Fruit fly (Drosophila melanogaster) whole organism, prepupa: ENCODE results near the gene CG15571.

Source experiments
- Blimp-1 ChIP-seq: fragments of 200-800 bp; sonication (Bioruptor generic); optimal IDR thresholded peaks from 3 replicates; lab custom pipeline; 2017; ENCODE audit warnings: missing biosample characterization, missing genetic modification characterization, mild to moderate bottlenecking, moderate library complexity, missing genetic modification reagents
- CG10631 ChIP-seq: fragments of 200-800 bp; sonication (Bioruptor generic); optimal IDR thresholded peaks from 2 replicates; lab custom pipeline; 2016; ENCODE audit warnings: missing biosample characterization, missing genetic modification characterization
- CG10669 ChIP-seq: fragments of 200-800 bp; sonication (Bioruptor generic); optimal IDR thresholded peaks from 3 replicates; lab custom pipeline; 2018; ENCODE audit warnings: missing biosample characterization, mild to moderate bottlenecking, missing genetic modification characterization, moderate library complexity
- CG11294 ChIP-seq: fragments of 200-800 bp; sonication (Bioruptor generic); IDR thresholded peaks from 2 replicates; pipeline ENCODE4 v1.3.6; 2022; ENCODE audit warnings: missing biosample characterization, missing genetic modification characterization
- CG11762 ChIP-seq: fragments of 200-800 bp; sonication (Bioruptor generic); optimal IDR thresholded peaks from 3 replicates; lab custom pipeline; 2016; ENCODE audit warnings: missing biosample characterization, missing genetic modification characterization; ENCODE audit not compliant: insufficient read depth
- CG15336 ChIP-seq: fragments of 200-800 bp; sonication (Bioruptor generic); IDR thresholded peaks from 2 replicates; pipeline ENCODE4 v1.3.6; 2022; ENCODE audit warnings: missing biosample characterization, missing genetic modification characterization
- CG16779 ChIP-seq: fragments of 200-800 bp; sonication (Bioruptor generic); optimal IDR thresholded peaks from 3 replicates; lab custom pipeline; 2017; ENCODE audit warnings: missing biosample characterization, mild to moderate bottlenecking, missing genetic modification characterization
- CG3032 ChIP-seq: fragments of 200-800 bp; optimal IDR thresholded peaks from 2 replicates; lab custom pipeline; 2019; ENCODE audit warnings: missing biosample characterization, mild to moderate bottlenecking, missing genetic modification characterization, moderate library complexity
- CG31627 ChIP-seq: fragments of 200-800 bp; sonication (Bioruptor generic); optimal IDR thresholded peaks from 3 replicates; lab custom pipeline; 2016; ENCODE audit warnings: missing biosample characterization, missing genetic modification characterization
- CG34406 ChIP-seq: fragments of 200-800 bp; sonication (Bioruptor generic); optimal IDR thresholded peaks from 3 replicates; lab custom pipeline; 2016; ENCODE audit warnings: missing biosample characterization, missing genetic modification characterization
- CG3919 ChIP-seq: fragments of 200-800 bp; sonication (Bioruptor generic); optimal IDR thresholded peaks from 3 replicates; lab custom pipeline; 2016; ENCODE audit warnings: missing biosample characterization, missing genetic modification characterization
- CG4318 ChIP-seq: fragments of 200-800 bp; sonication (Bioruptor generic); optimal IDR thresholded peaks from 3 replicates; lab custom pipeline; 2017; ENCODE audit warnings: missing biosample characterization, mild to moderate bottlenecking, missing genetic modification characterization
- CG6276 ChIP-seq: fragments of 200-800 bp; sonication (Bioruptor generic); optimal IDR thresholded peaks from 2 replicates; lab custom pipeline; 2017; ENCODE audit warnings: missing biosample characterization, mild to moderate bottlenecking, missing genetic modification characterization
- CG6792 ChIP-seq: fragments of 200-800 bp; sonication (Bioruptor generic); optimal IDR thresholded peaks from 3 replicates; lab custom pipeline; 2016; ENCODE audit warnings: missing biosample characterization, missing genetic modification characterization
- CG6808 ChIP-seq: fragments of 200-800 bp; sonication (Bioruptor generic); optimal IDR thresholded peaks from 3 replicates; lab custom pipeline; 2017; ENCODE audit warnings: missing biosample characterization, missing genetic modification characterization, mild to moderate bottlenecking, moderate library complexity, missing genetic modification reagents
- CG6854 ChIP-seq: fragments of 200-800 bp; sonication (Bioruptor generic); optimal IDR thresholded peaks from 2 replicates; lab custom pipeline; 2017; ENCODE audit warnings: missing biosample characterization, mild to moderate bottlenecking, missing genetic modification characterization
- CG7368 ChIP-seq: fragments of 200-800 bp; sonication (Bioruptor generic); optimal IDR thresholded peaks from 3 replicates; lab custom pipeline; 2016; ENCODE audit warnings: missing biosample characterization, missing genetic modification characterization
- CG8119 ChIP-seq: fragments of 200-800 bp; sonication (Bioruptor generic); IDR thresholded peaks from 3 replicates; pipeline ENCODE4 v1.3.6; 2022; ENCODE audit warnings: missing biosample characterization, missing genetic modification characterization
- CG8319 ChIP-seq: fragments of 200-800 bp; sonication (Bioruptor generic); optimal IDR thresholded peaks from 3 replicates; lab custom pipeline; 2016; ENCODE audit warnings: missing biosample characterization, missing genetic modification characterization
- CG9139 ChIP-seq: fragments of 200-800 bp; sonication (Bioruptor generic); optimal IDR thresholded peaks from 3 replicates; lab custom pipeline; 2017; ENCODE audit warnings: missing biosample characterization, mild to moderate bottlenecking, missing genetic modification characterization
- Eip78C ChIP-seq: fragments of 200-800 bp; sonication (Bioruptor generic); peaks from one replicate; lab custom pipeline; 2016; ENCODE audit warnings: missing biosample characterization, missing genetic modification characterization
- Ets21C ChIP-seq: fragments of 200-800 bp; sonication (Bioruptor generic); optimal IDR thresholded peaks from 3 replicates; lab custom pipeline; 2016; ENCODE audit warnings: missing biosample characterization, missing genetic modification characterization
- Ets96B ChIP-seq: fragments of 200-800 bp; optimal IDR thresholded peaks from 2 replicates; lab custom pipeline; 2019; ENCODE audit warnings: missing biosample characterization, mild to moderate bottlenecking, missing genetic modification characterization, moderate library complexity
- Gug ChIP-seq: fragments of 200-800 bp; sonication (Bioruptor generic); IDR thresholded peaks from 2 replicates; pipeline ENCODE4 v1.3.6; 2022; ENCODE audit warnings: missing biosample characterization, missing genetic modification characterization
- Hr4 ChIP-seq: fragments of 200-800 bp; sonication (Bioruptor generic); optimal IDR thresholded peaks from 3 replicates; lab custom pipeline; 2016; ENCODE audit warnings: missing biosample characterization, missing genetic modification characterization
- Lpt ChIP-seq: fragments of 200-800 bp; sonication (Bioruptor generic); optimal IDR thresholded peaks from 3 replicates; lab custom pipeline; 2016; ENCODE audit warnings: missing biosample characterization, missing genetic modification characterization
- Sox102F ChIP-seq: fragments of 200-800 bp; sonication (Bioruptor generic); optimal IDR thresholded peaks from 2 replicates; lab custom pipeline; 2016; ENCODE audit warnings: missing biosample characterization, mild to moderate bottlenecking, missing genetic modification characterization
- Sox14 ChIP-seq: fragments of 200-800 bp; sonication (Bioruptor generic); optimal IDR thresholded peaks from 3 replicates; lab custom pipeline; 2016; ENCODE audit warnings: missing biosample characterization, missing genetic modification characterization
- Sox15 ChIP-seq: fragments of 200-800 bp; sonication (Bioruptor generic); optimal IDR thresholded peaks from 3 replicates; lab custom pipeline; 2016; ENCODE audit warnings: missing biosample characterization, missing genetic modification characterization
- achi ChIP-seq: fragments of 200-800 bp; sonication (Bioruptor generic); optimal IDR thresholded peaks from 3 replicates; lab custom pipeline; 2016; ENCODE audit warnings: missing biosample characterization, missing genetic modification characterization
- acj6 ChIP-seq: fragments of 200-800 bp; sonication (Bioruptor generic); optimal IDR thresholded peaks from 3 replicates; lab custom pipeline; 2016; ENCODE audit warnings: missing biosample characterization, missing genetic modification characterization
- cyc ChIP-seq: fragments of 200-800 bp; sonication (Bioruptor generic); optimal IDR thresholded peaks from 3 replicates; lab custom pipeline; 2016; ENCODE audit warnings: missing biosample characterization, missing genetic modification characterization
- dac ChIP-seq: fragments of 200-800 bp; sonication (Bioruptor generic); optimal IDR thresholded peaks from 2 replicates; lab custom pipeline; 2017; ENCODE audit warnings: missing biosample characterization, mild to moderate bottlenecking, missing genetic modification characterization
- dsx ChIP-seq: fragments of 200-800 bp; optimal IDR thresholded peaks from 3 replicates; lab custom pipeline; 2019; ENCODE audit warnings: missing biosample characterization, mild to moderate bottlenecking, missing genetic modification characterization, moderate library complexity; ENCODE audit not compliant: poor library complexity, severe bottlenecking
- eg ChIP-seq: fragments of 200-800 bp; sonication (Bioruptor generic); IDR thresholded peaks from 3 replicates; pipeline ENCODE4 v1.3.6; 2022; ENCODE audit warnings: missing biosample characterization, missing genetic modification characterization
- fd59A ChIP-seq: fragments of 200-800 bp; sonication (Bioruptor generic); optimal IDR thresholded peaks from 2 replicates; lab custom pipeline; 2017; ENCODE audit warnings: missing biosample characterization, mild to moderate bottlenecking, missing genetic modification characterization, missing genetic modification reagents
- fd85E ChIP-seq: fragments of 200-800 bp; sonication (Bioruptor generic); optimal IDR thresholded peaks from 3 replicates; lab custom pipeline; 2016; ENCODE audit warnings: missing biosample characterization, missing genetic modification characterization
- fkh ChIP-seq: fragments of 200-800 bp; sonication (Bioruptor generic); optimal IDR thresholded peaks from 3 replicates; lab custom pipeline; 2017; ENCODE audit warnings: missing biosample characterization, mild to moderate bottlenecking, missing genetic modification characterization, moderate library complexity
- net ChIP-seq: fragments of 200-800 bp; sonication (Bioruptor generic); optimal IDR thresholded peaks from 3 replicates; lab custom pipeline; 2016; ENCODE audit warnings: missing biosample characterization, missing genetic modification characterization
- pdm3 ChIP-seq: fragments of 200-800 bp; sonication (Bioruptor generic); optimal IDR thresholded peaks from 3 replicates; lab custom pipeline; 2016; ENCODE audit warnings: missing biosample characterization, missing genetic modification characterization
- salr ChIP-seq, 2 experiments: fragments of 200-800 bp; sonication (Bioruptor generic); optimal IDR thresholded peaks; 3 replicates each; lab custom pipeline; 2016 to 2018; ENCODE audit warnings: missing biosample characterization in 2 of 2, missing genetic modification characterization in 2 of 2, mild to moderate bottlenecking in 1 of 2
- spab ChIP-seq: fragments of 200-800 bp; sonication (Bioruptor generic); optimal IDR thresholded peaks from 2 replicates; lab custom pipeline; 2017; ENCODE audit warnings: missing biosample characterization, mild to moderate bottlenecking, missing genetic modification characterization, missing genetic modification reagents
- ss ChIP-seq, 2 experiments: fragments of 200-800 bp; sonication (Bioruptor generic); optimal IDR thresholded peaks; 2 replicates in 1 of 2; 3 replicates in 1 of 2; lab custom pipeline; 2017 to 2018; ENCODE audit warnings: mild to moderate bottlenecking in 2 of 2, missing biosample characterization in 2 of 2, missing genetic modification characterization in 2 of 2, moderate library complexity in 1 of 2
- topi ChIP-seq: fragments of 200-800 bp; sonication (Bioruptor generic); optimal IDR thresholded peaks from 3 replicates; lab custom pipeline; 2016; ENCODE audit warnings: missing biosample characterization, missing genetic modification characterization

The CG15571 gene

DNA sequence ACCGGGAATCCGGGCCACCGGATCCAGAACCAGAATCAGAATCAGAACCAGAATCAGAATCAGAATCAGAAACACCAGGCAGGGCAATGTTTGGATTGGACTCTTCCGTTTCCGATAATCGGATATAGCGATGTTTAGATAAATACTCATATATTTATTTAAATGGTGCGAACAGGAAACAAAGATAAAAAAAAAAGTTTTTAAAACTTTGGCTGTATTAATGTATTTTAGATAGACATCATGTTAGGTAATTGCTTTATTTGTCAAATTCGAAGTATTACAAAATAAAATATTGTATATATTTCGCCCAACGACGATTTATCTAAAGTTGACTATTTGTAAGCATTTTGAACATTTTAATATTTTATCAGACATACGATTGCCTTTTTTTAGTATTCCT lies 4.5 kb downstream of the CG15571 start, which contains the start of gene CG43288:
TSS of gene CG43288 (plus strand) at position 301 of the 400 bp plus-strand sequence.
- no peak for TF ChIP-seq fd85E (GFP tag; lab: Kevin White, UChicago)
- TF ChIP-seq CG6792 (GFP tag; lab: Kevin White, UChicago), result no peak
- TF ChIP-seq CG15336 (GFP tag; lab: Robert Waterston, UW), result no peak
- no peak for TF ChIP-seq Eip78C (GFP tag; lab: Kevin White, UChicago)
- TF ChIP-seq CG3919, result no peak
- TF ChIP-seq CG4318, result no peak
- TF ChIP-seq CG10669 (GFP tag; lab: Kevin White, UChicago), result no peak
- no peak for TF ChIP-seq CG6276 (GFP tag; lab: Kevin White, UChicago)
- no peak for TF ChIP-seq CG6808 (GFP tag; lab: Kevin White, UChicago)
- TF ChIP-seq dac, result no peak
- TF ChIP-seq CG31627, result no peak
- no peak for TF ChIP-seq Sox15 (GFP tag; lab: Kevin White, UChicago)
- TF ChIP-seq CG11762 (GFP tag; lab: Kevin White, UChicago), result no peak
- TF ChIP-seq Sox102F (GFP tag; lab: Kevin White, UChicago), result no peak
- no peak for TF ChIP-seq CG9139 (GFP tag; lab: Kevin White, UChicago)
- TF ChIP-seq spab, result no peak
- no peak for TF ChIP-seq CG8319 (GFP tag; lab: Kevin White, UChicago)
- TF ChIP-seq, all 60 proteins: peak for 0

dm6 chrX:4206764-4207163 lies 10.4 kb downstream of the CG15571 start:
- TF ChIP-seq salr (GFP tag; optimal IDR thresholded peaks at IDR 0.05; lab: Kevin White, UChicago), result no peak
- TF ChIP-seq cyc (GFP tag; lab: Kevin White, UChicago), result no peak
- no peak for TF ChIP-seq CG11294 (GFP tag; lab: Robert Waterston, UW)
- no peak for TF ChIP-seq acj6 (GFP tag; lab: Kevin White, UChicago)
- no peak for TF ChIP-seq eg (GFP tag; lab: Robert Waterston, UW)
- TF ChIP-seq fd59A (GFP tag; lab: Kevin White, UChicago), result no peak
- no peak for TF ChIP-seq Sox15 (GFP tag; lab: Kevin White, UChicago)
- no peak for TF ChIP-seq Ets96B (tag; lab: Kevin White, UChicago)
- TF ChIP-seq CG10631, result no peak
- no peak for TF ChIP-seq CG6808 (GFP tag; lab: Kevin White, UChicago)
- TF ChIP-seq ss (GFP tag; optimal IDR thresholded peaks at IDR 0.05; lab: Kevin White, UChicago), result no peak
- TF ChIP-seq Blimp-1 (GFP tag; lab: Kevin White, UChicago), result no peak
- no peak for TF ChIP-seq Ets21C (GFP tag; lab: Kevin White, UChicago)

dm6 chrX:4205346-4206178 lies 11.6 kb downstream of the CG15571 start, which contains the start of gene Fas2:
Gene Fas2, minus strand, starts transcription at chrX:4206093.
- TF ChIP-seq acj6 (GFP tag; lab: Kevin White, UChicago), result peak; percentile 5
- peak; percentile 69 for TF ChIP-seq CG8119
- TF ChIP-seq CG6276 (GFP tag; lab: Kevin White, UChicago), result peak; percentile 37
- peak; percentile 61 for TF ChIP-seq CG6808 (GFP tag; lab: Kevin White, UChicago)
- no peak for TF ChIP-seq CG3032 (tag; lab: Kevin White, UChicago)
- TF ChIP-seq Hr4 (GFP tag; lab: Kevin White, UChicago), result peak; percentile 39
- peak; percentile 32 for TF ChIP-seq cyc (GFP tag; lab: Kevin White, UChicago)
- TF ChIP-seq dac, result peak; percentile 50
- no peak for TF ChIP-seq Sox15 (GFP tag; lab: Kevin White, UChicago)
- TF ChIP-seq dsx, result peak; percentile 50
- peak; percentile 55 for TF ChIP-seq CG16779 (tag; lab: Kevin White, UChicago)
- peak; percentile 42 for TF ChIP-seq Sox14
- TF ChIP-seq CG31627, result no peak
- TF ChIP-seq net (GFP tag; lab: Kevin White, UChicago), result peak; percentile 57
- TF ChIP-seq topi, result peak; percentile 66
- peak; percentile 74 for TF ChIP-seq CG3919
- peak; percentile 13 for TF ChIP-seq CG6792 (GFP tag; lab: Kevin White, UChicago)
- TF ChIP-seq Ets21C (GFP tag; lab: Kevin White, UChicago), result no peak
- no peak for TF ChIP-seq spab
- TF ChIP-seq fkh (GFP tag; lab: Kevin White, UChicago), result peak; percentile 71
- TF ChIP-seq CG7368 (GFP tag; lab: Kevin White, UChicago), result peak; percentile 58
- TF ChIP-seq Lpt (GFP tag; lab: Kevin White, UChicago), result peak; percentile 61
- peak; percentile 37 for TF ChIP-seq achi (GFP tag; lab: Kevin White, UChicago)
- TF ChIP-seq Gug (GFP tag; lab: Robert Waterston, UW), result peak; percentile 20; the same call in 1 of the 2 replicates
- TF ChIP-seq CG34406 (GFP tag; lab: Kevin White, UChicago), result peak; percentile 36
- peak; percentile 30 for TF ChIP-seq pdm3
- peak; percentile 20 for TF ChIP-seq Ets96B (tag; lab: Kevin White, UChicago)
- peak; percentile 84 for TF ChIP-seq CG6854 (GFP tag; lab: Kevin White, UChicago)
- peak; percentile 57 for TF ChIP-seq fd85E (GFP tag; lab: Kevin White, UChicago)
